Worm (Caenorhabditis elegans) whole organism, mixed stage, embryonic: Measurements from ENCODE around the gene calu-1.

Source experiments
- M03D4.4 ChIP-seq: sonication (generic microtip); optimal IDR thresholded peaks from 2 replicates; lab custom pipeline; 2017; ENCODE audit warnings: mild to moderate bottlenecking, missing genetic modification characterization, missing compliant biosample characterization
- blmp-1 ChIP-seq: fragments of 150-350 bp; optimal IDR thresholded peaks from 2 replicates; lab custom pipeline; 2014; ENCODE audit warnings: missing biosample characterization, missing genetic modification characterization
- elt-1 ChIP-seq: sonication (generic microtip); optimal IDR thresholded peaks from 2 replicates; lab custom pipeline; 2017; ENCODE audit warnings: missing genetic modification characterization, mild to moderate bottlenecking, missing compliant biosample characterization, antibody characterized with exemption, moderate library complexity, borderline replicate concordance; ENCODE audit not compliant: insufficient read depth
- lsy-2 ChIP-seq: fragments of 150-350 bp; optimal IDR thresholded peaks from 2 replicates; lab custom pipeline; 2014; ENCODE audit warnings: missing biosample characterization, missing genetic modification characterization
- mls-2 ChIP-seq: sonication (generic microtip); optimal IDR thresholded peaks from 2 replicates; lab custom pipeline; 2016; ENCODE audit warnings: mild to moderate bottlenecking, missing genetic modification characterization, moderate library complexity, missing compliant biosample characterization
- pha-4 ChIP-seq: fragments of 150-350 bp; optimal IDR thresholded peaks from 2 replicates; lab custom pipeline; 2018; ENCODE audit warnings: missing biosample characterization, missing genetic modification reagents, missing genetic modification characterization
- sem-2 ChIP-seq: fragments of 200-800 bp; sonication (Bioruptor generic); optimal IDR thresholded peaks from 2 replicates; lab custom pipeline; 2018; ENCODE audit warnings: mild to moderate bottlenecking, missing genetic modification characterization, missing compliant biosample characterization
- snpc-4 ChIP-seq: fragments of 150-350 bp; optimal IDR thresholded peaks from 2 replicates; lab custom pipeline; 2014; ENCODE audit warnings: missing biosample characterization, missing genetic modification characterization
- tbx-8 ChIP-seq: fragments of 200-800 bp; sonication (Bioruptor generic); optimal IDR thresholded peaks from 2 replicates; lab custom pipeline; 2018; ENCODE audit warnings: mild to moderate bottlenecking, missing genetic modification characterization, moderate library complexity, missing compliant biosample characterization
- ztf-11 ChIP-seq: fragments of 150-350 bp; optimal IDR thresholded peaks from 2 replicates; lab custom pipeline; 2014; ENCODE audit warnings: missing biosample characterization, missing genetic modification characterization

ce11 chrX:5017591-5017990, 46.9 kb upstream of the calu-1 start, which contains the start of gene sek-3:
- no peak for TF ChIP-seq ztf-11 (tag; lab: Kevin White, UChicago)
- no peak for TF ChIP-seq sem-2 (GFP tag; lab: Kevin White, UChicago)
- no peak for TF ChIP-seq pha-4 (tag; lab: Kevin White, UChicago)
- no peak for TF ChIP-seq tbx-8 (GFP tag; lab: Kevin White, UChicago)
- no peak for TF ChIP-seq lsy-2 (tag; lab: Kevin White, UChicago)
- no peak for TF ChIP-seq elt-1
- no peak for TF ChIP-seq M03D4.4 (tag; lab: Kevin White, UChicago)
- TF ChIP-seq blmp-1 (tag; lab: Kevin White, UChicago), result no peak
- no peak for TF ChIP-seq mls-2 (tag; lab: Kevin White, UChicago)
- no peak for TF ChIP-seq snpc-4 (tag; lab: Kevin White, UChicago)
